Worm (Caenorhabditis elegans) whole organism, midembryonic: Measurements from ENCODE around the gene srh-219.

Experiments used
- ztf-23 ChIP-seq: fragments of 200-800 bp; sonication (Bioruptor generic); IDR thresholded peaks from 2 replicates; pipeline ENCODE4 v1.3.6; 2022; ENCODE audit warnings: missing genetic modification reagents, missing genetic modification characterization, missing compliant biosample characterization
- ztf-29 ChIP-seq: fragments of 200-800 bp; sonication (Bioruptor generic); IDR thresholded peaks from 2 replicates; pipeline ENCODE4 v1.3.6; 2022; ENCODE audit warnings: missing genetic modification reagents, missing genetic modification characterization, missing compliant biosample characterization

ce11 chrV:15520398-15520797 lies 25.1 kb downstream of the srh-219 start:
- TF ChIP-seq ztf-29 (GFP tag; lab: Robert Waterston, UW) (no peak), ztf-23 (no peak)
